Worm (Caenorhabditis elegans) whole organism, L4 larva: ENCODE data around the gene gstk-1.
A peak's percentile ranks its signal among the peaks of the same experiment; 100 is the strongest.

Experiments used
- F10B5.3 ChIP-seq: sonication (generic microtip); optimal IDR thresholded peaks from 2 replicates; lab custom pipeline; 2016; ENCODE audit warnings: mild to moderate bottlenecking, missing genetic modification characterization, missing compliant biosample characterization
- F37D6.2 ChIP-seq: sonication (generic microtip); optimal IDR thresholded peaks from 2 replicates; lab custom pipeline; 2016; ENCODE audit warnings: mild to moderate bottlenecking, missing genetic modification characterization, missing compliant biosample characterization
- F49E8.2 ChIP-seq: sonication (generic microtip); optimal IDR thresholded peaks from 2 replicates; lab custom pipeline; 2016; ENCODE audit warnings: missing compliant biosample characterization, mild to moderate bottlenecking, missing genetic modification characterization, borderline replicate concordance
- Y105C5A.15 ChIP-seq: fragments of 200-800 bp; sonication (Bioruptor generic); IDR thresholded peaks from 2 replicates; pipeline ENCODE4 v1.3.6; 2022; ENCODE audit warnings: missing genetic modification characterization, missing compliant biosample characterization
- Y48G9A.11 ChIP-seq: fragments of 200-800 bp; sonication (Bioruptor generic); IDR thresholded peaks from 2 replicates; pipeline ENCODE4 v1.3.6; 2022; ENCODE audit warnings: missing genetic modification reagents, missing genetic modification characterization, missing compliant biosample characterization
- Y75B8A.6 ChIP-seq: fragments of 200-800 bp; sonication (Bioruptor generic); IDR thresholded peaks from 2 replicates; pipeline ENCODE4 v1.3.6; 2022; ENCODE audit warnings: missing genetic modification reagents, missing genetic modification characterization, missing compliant biosample characterization
- aha-1 ChIP-seq: fragments of 150-350 bp; peaks from one replicate; lab custom pipeline; 2014; ENCODE audit warnings: missing biosample characterization, missing genetic modification characterization
- aly-2 ChIP-seq: sonication (generic microtip); optimal IDR thresholded peaks from 2 replicates; lab custom pipeline; 2018; ENCODE audit warnings: missing biosample characterization, missing genetic modification characterization
- ama-1 ChIP-seq: fragments of 150-350 bp; optimal IDR thresholded peaks from 2 replicates; lab custom pipeline; 2014; ENCODE audit warnings: inconsistent platforms, mixed read lengths
- arid-1 ChIP-seq: fragments of 200-800 bp; sonication (Bioruptor generic); conservative IDR thresholded peaks from 2 replicates; pipeline ENCODE4 v1.3.6; 2022; ENCODE audit warnings: missing genetic modification reagents, missing genetic modification characterization, missing compliant biosample characterization
- attf-4 ChIP-seq: sonication (generic microtip); optimal IDR thresholded peaks from 3 replicates; lab custom pipeline; 2017; ENCODE audit warnings: missing biosample characterization, missing genetic modification characterization
- ceh-20 ChIP-seq: fragments of 200-800 bp; sonication (Bioruptor generic); IDR thresholded peaks from 2 replicates; pipeline ENCODE4 v1.3.6; 2022; ENCODE audit warnings: missing genetic modification reagents, missing genetic modification characterization, missing compliant biosample characterization
- ceh-82 ChIP-seq: sonication (generic microtip); optimal IDR thresholded peaks from 2 replicates; lab custom pipeline; 2017; ENCODE audit warnings: missing biosample characterization, missing genetic modification characterization
- ces-1 ChIP-seq: fragments of 150-350 bp; sonication (generic microtip); optimal IDR thresholded peaks from 4 replicates; lab custom pipeline; 2014; ENCODE audit warnings: missing biosample characterization, missing genetic modification reagents, missing genetic modification characterization
- daf-16 ChIP-seq, 3 experiments: sonication (generic microtip); optimal IDR thresholded peaks; 2 replicates each; lab custom pipeline; 2016 to 2017; ENCODE audit warnings: missing genetic modification characterization in 3 of 3, missing genetic modification reagents in 3 of 3, mild to moderate bottlenecking in 2 of 3, missing compliant biosample characterization in 2 of 3, missing biosample characterization in 1 of 3, moderate library complexity in 1 of 3
- dpl-1 ChIP-seq: fragments of 150-350 bp; optimal IDR thresholded peaks from 2 replicates; lab custom pipeline; 2014; ENCODE audit warnings: missing biosample characterization, missing genetic modification reagents, missing genetic modification characterization
- fos-1 ChIP-seq: fragments of 150-350 bp; optimal IDR thresholded peaks from 2 replicates; lab custom pipeline; 2014; ENCODE audit warnings: missing biosample characterization, missing genetic modification characterization
- gei-8 ChIP-seq: fragments of 200-800 bp; sonication (Bioruptor generic); optimal IDR thresholded peaks from 2 replicates; lab custom pipeline; 2018; ENCODE audit warnings: mild to moderate bottlenecking, missing genetic modification characterization, missing compliant biosample characterization
- hif-1 ChIP-seq, 2 experiments: sonication (generic microtip); optimal IDR thresholded peaks; 2 replicates each; lab custom pipeline; 2016 to 2017; ENCODE audit warnings: missing compliant biosample characterization in 2 of 2, missing genetic modification characterization in 2 of 2, missing genetic modification reagents in 2 of 2, missing genotype in 2 of 2, mild to moderate bottlenecking in 1 of 2
- jun-1 ChIP-seq: fragments of 150-350 bp; optimal IDR thresholded peaks from 2 replicates; lab custom pipeline; 2014; ENCODE audit warnings: missing biosample characterization, missing genetic modification reagents, missing genetic modification characterization
- lim-7 ChIP-seq: fragments of 200-800 bp; sonication (Bioruptor generic); IDR thresholded peaks from 2 replicates; pipeline ENCODE4 v1.3.6; 2022; ENCODE audit warnings: missing genetic modification characterization, missing compliant biosample characterization
- lin-29 ChIP-seq: fragments of 200-800 bp; sonication (Bioruptor generic); IDR thresholded peaks from 2 replicates; pipeline ENCODE4 v1.3.6; 2022; ENCODE audit warnings: missing genetic modification reagents, missing genetic modification characterization, missing compliant biosample characterization
- lin-38 ChIP-seq: fragments of 200-800 bp; sonication (Bioruptor generic); IDR thresholded peaks from 2 replicates; pipeline ENCODE4 v1.3.6; 2022; ENCODE audit warnings: missing genetic modification reagents, missing genetic modification characterization, missing compliant biosample characterization
- lin-39 ChIP-seq: fragments of 150-350 bp; optimal IDR thresholded peaks from 2 replicates; lab custom pipeline; 2014; ENCODE audit warnings: missing biosample characterization, missing genetic modification reagents, missing genetic modification characterization
- lsy-2 ChIP-seq, 2 experiments: fragments of 150-350 bp in 1 of 2; sonication (generic microtip) in 1 of 2; optimal IDR thresholded peaks; 2 replicates each; lab custom pipeline; 2014 to 2017; ENCODE audit warnings: missing biosample characterization in 2 of 2, missing genetic modification characterization in 2 of 2
- mdt-29 ChIP-seq: fragments of 200-800 bp; sonication (Bioruptor generic); IDR thresholded peaks from 2 replicates; pipeline ENCODE4 v1.3.6; 2022; ENCODE audit warnings: missing genetic modification reagents, missing genetic modification characterization, missing compliant biosample characterization
- mep-1 ChIP-seq: fragments of 150-350 bp; sonication (generic microtip); optimal IDR thresholded peaks from 3 replicates; lab custom pipeline; 2014; ENCODE audit warnings: missing biosample characterization, missing genetic modification characterization
- mxl-2 ChIP-seq: fragments of 200-800 bp; sonication (Bioruptor generic); conservative IDR thresholded peaks from 2 replicates; pipeline ENCODE4 v1.3.6; 2022; ENCODE audit warnings: missing genetic modification reagents, missing genetic modification characterization, missing compliant biosample characterization
- mxl-3 ChIP-seq: fragments of 200-800 bp; sonication (Bioruptor generic); optimal IDR thresholded peaks from 2 replicates; lab custom pipeline; 2018; ENCODE audit warnings: mild to moderate bottlenecking, missing genetic modification characterization, missing compliant biosample characterization
- nhr-10 ChIP-seq: fragments of 150-350 bp; optimal IDR thresholded peaks from 2 replicates; lab custom pipeline; 2014; ENCODE audit warnings: missing biosample characterization, missing genetic modification characterization
- nhr-11 ChIP-seq: fragments of 150-350 bp; optimal IDR thresholded peaks from 2 replicates; lab custom pipeline; 2014; ENCODE audit warnings: missing biosample characterization, missing genetic modification characterization
- nhr-111 ChIP-seq: fragments of 200-800 bp; sonication (Bioruptor generic); optimal IDR thresholded peaks from 2 replicates; lab custom pipeline; 2018; ENCODE audit warnings: mild to moderate bottlenecking, missing genetic modification characterization, missing compliant biosample characterization
- nhr-237 ChIP-seq: sonication (generic microtip); optimal IDR thresholded peaks from 2 replicates; lab custom pipeline; 2017; ENCODE audit warnings: missing biosample characterization, missing genetic modification characterization
- nhr-25 ChIP-seq: sonication (generic microtip); optimal IDR thresholded peaks from 2 replicates; lab custom pipeline; 2017; ENCODE audit warnings: missing genetic modification characterization, mild to moderate bottlenecking, missing compliant biosample characterization, antibody characterized with exemption, moderate library complexity, borderline replicate concordance; ENCODE audit not compliant: insufficient read depth
- nhr-28 ChIP-seq: fragments of 150-350 bp; optimal IDR thresholded peaks from 2 replicates; lab custom pipeline; 2014; ENCODE audit warnings: missing biosample characterization, missing genetic modification characterization
- nhr-6 ChIP-seq: fragments of 150-350 bp; optimal IDR thresholded peaks from 2 replicates; lab custom pipeline; 2014; ENCODE audit warnings: missing biosample characterization, missing genetic modification characterization
- nhr-76 ChIP-seq: fragments of 150-350 bp; optimal IDR thresholded peaks from 2 replicates; lab custom pipeline; 2014; ENCODE audit warnings: missing biosample characterization, missing genetic modification characterization
- nhr-77 ChIP-seq: fragments of 150-350 bp; optimal IDR thresholded peaks from 2 replicates; lab custom pipeline; 2014; ENCODE audit warnings: missing biosample characterization, missing genetic modification characterization
- pqm-1 ChIP-seq: sonication (generic microtip); optimal IDR thresholded peaks from 2 replicates; lab custom pipeline; 2017; ENCODE audit warnings: missing biosample characterization, missing genetic modification characterization
- rbr-2 ChIP-seq: sonication (generic microtip); optimal IDR thresholded peaks from 2 replicates; lab custom pipeline; 2016; ENCODE audit warnings: missing genotype, missing genetic modification characterization, missing compliant biosample characterization
- sdz-12 ChIP-seq: fragments of 200-800 bp; sonication (Bioruptor generic); optimal IDR thresholded peaks from 2 replicates; lab custom pipeline; 2018; ENCODE audit warnings: mild to moderate bottlenecking, missing genetic modification characterization, missing compliant biosample characterization
- set-16 ChIP-seq: fragments of 200-800 bp; sonication (Bioruptor generic); IDR thresholded peaks from 2 replicates; pipeline ENCODE4 v1.3.6; 2022; ENCODE audit warnings: missing genetic modification reagents, missing genetic modification characterization, missing compliant biosample characterization
- snpc-4 ChIP-seq: fragments of 150-350 bp; optimal IDR thresholded peaks from 2 replicates; lab custom pipeline; 2014; ENCODE audit warnings: missing biosample characterization, missing genetic modification characterization
- tag-97 ChIP-seq: fragments of 200-800 bp; sonication (Bioruptor generic); IDR thresholded peaks from 2 replicates; pipeline ENCODE4 v1.3.6; 2022; ENCODE audit warnings: missing genetic modification characterization, missing compliant biosample characterization
- unc-130 ChIP-seq: sonication (generic microtip); optimal IDR thresholded peaks from 2 replicates; lab custom pipeline; 2016; ENCODE audit warnings: missing genetic modification reagents, missing genetic modification characterization, missing compliant biosample characterization
- unc-39 ChIP-seq: sonication (generic microtip); optimal IDR thresholded peaks from 2 replicates; lab custom pipeline; 2017; ENCODE audit warnings: missing biosample characterization, missing genetic modification characterization
- vab-7 ChIP-seq: fragments of 200-800 bp; sonication (Bioruptor generic); IDR thresholded peaks from 2 replicates; pipeline ENCODE4 v1.3.6; 2022; ENCODE audit warnings: missing genetic modification reagents, missing genetic modification characterization, missing compliant biosample characterization
- zfp-2 ChIP-seq: sonication (generic microtip); optimal IDR thresholded peaks from 2 replicates; lab custom pipeline; 2016; ENCODE audit warnings: mild to moderate bottlenecking, missing genetic modification characterization, missing compliant biosample characterization
- zfp-3 ChIP-seq: fragments of 200-800 bp; sonication (Bioruptor generic); conservative IDR thresholded peaks from 2 replicates; pipeline ENCODE4 v1.3.6; 2022; ENCODE audit warnings: missing genetic modification reagents, missing genetic modification characterization, missing compliant biosample characterization
- ztf-11 ChIP-seq: fragments of 150-350 bp; optimal IDR thresholded peaks from 2 replicates; lab custom pipeline; 2014; ENCODE audit warnings: missing biosample characterization, missing genetic modification characterization

gstk-1 gene

DNA sequence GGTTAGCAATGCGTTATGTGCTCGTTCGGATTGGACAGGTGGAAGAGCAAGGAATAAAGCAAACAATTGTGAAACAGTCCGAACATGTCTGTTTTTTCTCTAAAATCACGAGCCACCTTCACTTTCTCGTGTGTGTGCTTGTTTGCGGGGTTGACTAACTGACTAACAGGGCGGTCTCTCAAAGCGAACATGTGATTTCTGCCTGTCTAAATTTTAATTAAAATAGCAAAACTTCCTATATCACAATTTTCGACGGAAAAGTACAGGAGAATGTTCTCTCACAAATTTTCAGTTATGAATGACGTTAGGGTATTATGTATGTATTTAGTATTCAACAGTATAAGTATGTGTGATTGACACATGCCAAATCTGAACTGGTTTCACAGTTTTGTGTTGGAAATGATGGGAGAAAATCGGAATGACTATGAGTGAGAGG is 34.6 kb upstream of the gstk-1 start (continued):
- TF ChIP-seq lin-29 (GFP tag; lab: Robert Waterston, UW) = no peak
- TF ChIP-seq F37D6.2 (tag; lab: Kevin White, UChicago) = no peak
- TF ChIP-seq dpl-1 = no peak
- TF ChIP-seq hif-1 (tag; optimal IDR thresholded peaks at IDR 0.05; lab: Kevin White, UChicago) = peak in 1 of 2 experiments; percentile 12
- TF ChIP-seq tag-97 = no peak

ce11 chrII:9624110-9624695 is 32.3 kb upstream of the gstk-1 start, which contains the start of the genes dnj-20 and ZK1307.8:
dnj-20 (minus strand) TSS chrII:9624176.
ZK1307.8 (plus strand) TSS chrII:9624613.
- TF ChIP-seq F49E8.2 (tag; lab: Kevin White, UChicago) (no peak), vab-7 (GFP tag; lab: Robert Waterston, UW) (no peak), mep-1 (tag; lab: Kevin White, UChicago) (peak; percentile 24), aly-2 (no peak), rbr-2 (no peak), F10B5.3 (tag; lab: Kevin White, UChicago) (no peak), daf-16 (GFP tag; optimal IDR thresholded peaks at IDR 0.05; lab: Kevin White, UChicago) (no peak), daf-16 (tag; optimal IDR thresholded peaks at IDR 0.05; lab: Kevin White, UChicago) (peak; percentile 63), lsy-2 (tag; optimal IDR thresholded peaks at IDR 0.05; lab: Kevin White, UChicago) (peak in 1 of 2 experiments; percentile 56), nhr-11 (tag; lab: Kevin White, UChicago) (peak; percentile 23), unc-130 (GFP tag; lab: Kevin White, UChicago) (no peak), mxl-3 (GFP tag; lab: Kevin White, UChicago) (peak; percentile 5), nhr-237 (tag; lab: Kevin White, UChicago) (no peak), zfp-2 (no peak), nhr-6 (no peak), aha-1 (tag; lab: Kevin White, UChicago) (no peak), unc-39 (no peak), tag-97 (no peak), mxl-2 (no peak), lin-29 (GFP tag; lab: Robert Waterston, UW) (no peak), nhr-77 (no peak), nhr-10 (tag; lab: Kevin White, UChicago) (no peak), lin-38 (peak; percentile 73), nhr-28 (no peak), gei-8 (no peak), Y75B8A.6 (no peak), ztf-11 (tag; lab: Kevin White, UChicago) (no peak), sdz-12 (no peak), set-16 (GFP tag; lab: Robert Waterston, UW) (no peak), ama-1 (lab: Kevin White, UChicago) (no peak), nhr-111 (GFP tag; lab: Kevin White, UChicago) (no peak), nhr-25 (no peak), fos-1 (tag; lab: Kevin White, UChicago) (no peak), jun-1 (no peak), ceh-82 (no peak), Y105C5A.15 (no peak), zfp-3 (GFP tag; lab: Robert Waterston, UW) (no peak), pqm-1 (tag; lab: Kevin White, UChicago) (peak; percentile 25), dpl-1 (peak; percentile 22), ceh-20 (no peak), lim-7 (no peak), Y48G9A.11 (GFP tag; lab: Robert Waterston, UW) (no peak), attf-4 (tag; lab: Kevin White, UChicago) (no peak), F37D6.2 (tag; lab: Kevin White, UChicago) (no peak), lin-39 (tag; lab: Kevin White, UChicago) (no peak), snpc-4 (tag; lab: Kevin White, UChicago) (no peak), mdt-29 (GFP tag; lab: Robert Waterston, UW) (no peak), nhr-76 (tag; lab: Kevin White, UChicago) (no peak), arid-1 (GFP tag; lab: Robert Waterston, UW) (no peak), ces-1 (GFP tag; lab: Kevin White, UChicago) (no peak)
